Fruit fly (Drosophila melanogaster) whole organism, embryonic: Measurements from ENCODE around the gene ebd1.
A peak's percentile ranks its signal among the peaks of the same experiment; 100 is the strongest.

ENCODE experiments used
- Abd-B ChIP-seq: fragments of 200-800 bp; sonication (Bioruptor generic); optimal IDR thresholded peaks from 2 replicates; lab custom pipeline; 2018; ENCODE audit warnings: missing biosample characterization, mild to moderate bottlenecking, missing genetic modification characterization, moderate library complexity
- Adf1 ChIP-seq: fragments of 200-800 bp; sonication (Bioruptor generic); IDR thresholded peaks from 2 replicates; pipeline ENCODE4 v1.3.6; 2022; ENCODE audit warnings: missing biosample characterization, missing genetic modification characterization
- Antp ChIP-seq: fragments of 200-800 bp; sonication (Bioruptor generic); optimal IDR thresholded peaks from 3 replicates; lab custom pipeline; 2016; ENCODE audit warnings: missing biosample characterization, missing genetic modification characterization
- B-H2 ChIP-seq: fragments of 200-800 bp; sonication (Bioruptor generic); optimal IDR thresholded peaks from 2 replicates; lab custom pipeline; 2018; ENCODE audit warnings: missing biosample characterization, mild to moderate bottlenecking, missing genetic modification characterization
- CG10274 ChIP-seq: fragments of 200-800 bp; sonication (Bioruptor generic); optimal IDR thresholded peaks from 3 replicates; lab custom pipeline; 2017; ENCODE audit warnings: missing biosample characterization, mild to moderate bottlenecking, missing genetic modification characterization
- CG10366 ChIP-seq: fragments of 200-800 bp; sonication (Bioruptor generic); IDR thresholded peaks from 2 replicates; pipeline ENCODE4 v1.3.6; 2022; ENCODE audit warnings: missing biosample characterization, missing genetic modification characterization
- CG10979 ChIP-seq: fragments of 200-800 bp; sonication (Bioruptor generic); optimal IDR thresholded peaks from 2 replicates; lab custom pipeline; 2018; ENCODE audit warnings: missing biosample characterization, mild to moderate bottlenecking, missing genetic modification characterization, moderate library complexity
- CG11695 ChIP-seq: fragments of 200-800 bp; sonication (Bioruptor generic); IDR thresholded peaks from 3 replicates; pipeline ENCODE4 v1.3.6; 2022; ENCODE audit warnings: missing biosample characterization, missing genetic modification characterization
- CG12744 ChIP-seq: fragments of 200-800 bp; sonication (Bioruptor generic); optimal IDR thresholded peaks from 2 replicates; lab custom pipeline; 2016; ENCODE audit warnings: missing biosample characterization, missing genetic modification characterization
- CG1529 ChIP-seq: fragments of 200-800 bp; sonication (Bioruptor generic); optimal IDR thresholded peaks from 3 replicates; lab custom pipeline; 2018; ENCODE audit warnings: missing biosample characterization, missing genetic modification characterization
- CG17359 ChIP-seq: fragments of 200-800 bp; sonication (Bioruptor generic); optimal IDR thresholded peaks from 3 replicates; lab custom pipeline; 2018; ENCODE audit warnings: missing biosample characterization, mild to moderate bottlenecking, missing genetic modification characterization, moderate library complexity
- CG18262 ChIP-seq: fragments of 200-800 bp; optimal IDR thresholded peaks from 3 replicates; lab custom pipeline; 2019; ENCODE audit warnings: missing biosample characterization, mild to moderate bottlenecking, missing genetic modification characterization, moderate library complexity
- CG18619 ChIP-seq: fragments of 200-800 bp; sonication (Bioruptor generic); optimal IDR thresholded peaks from 3 replicates; lab custom pipeline; 2017; ENCODE audit warnings: missing biosample characterization, mild to moderate bottlenecking, missing genetic modification characterization
- CG2875 ChIP-seq: fragments of 200-800 bp; sonication (Bioruptor generic); optimal IDR thresholded peaks from 2 replicates; lab custom pipeline; 2017; ENCODE audit warnings: missing biosample characterization, mild to moderate bottlenecking, missing genetic modification characterization, missing genetic modification reagents
- CG3163 ChIP-seq: fragments of 200-800 bp; sonication (Bioruptor generic); optimal IDR thresholded peaks from 3 replicates; lab custom pipeline; 2016; ENCODE audit warnings: missing biosample characterization, missing genetic modification characterization
- CG33557 ChIP-seq: fragments of 200-800 bp; sonication (Bioruptor generic); optimal IDR thresholded peaks from 2 replicates; lab custom pipeline; 2019; ENCODE audit warnings: missing biosample characterization, mild to moderate bottlenecking, missing genetic modification characterization, moderate library complexity
- CG6654 ChIP-seq: fragments of 200-800 bp; sonication (Bioruptor generic); optimal IDR thresholded peaks from 2 replicates; lab custom pipeline; 2017; ENCODE audit warnings: missing biosample characterization, mild to moderate bottlenecking, missing genetic modification characterization
- CG7271 ChIP-seq: fragments of 200-800 bp; sonication (Bioruptor generic); optimal IDR thresholded peaks from 2 replicates; lab custom pipeline; 2018; ENCODE audit warnings: missing biosample characterization, mild to moderate bottlenecking, missing genetic modification characterization, moderate library complexity
- CG7963 ChIP-seq: fragments of 200-800 bp; sonication (Bioruptor generic); IDR thresholded peaks from 3 replicates; pipeline ENCODE4 v1.3.6; 2022; ENCODE audit warnings: missing biosample characterization, missing genetic modification characterization; ENCODE audit not compliant: partially characterized antibody
- CG8290 ChIP-seq, 3 experiments: fragments of 200-800 bp; sonication (Bioruptor generic); optimal IDR thresholded peaks; 2 replicates each; lab custom pipeline; 2016 to 2019; ENCODE audit warnings: missing biosample characterization in 3 of 3, missing genetic modification characterization in 3 of 3, mild to moderate bottlenecking in 2 of 3, moderate library complexity in 1 of 3
- CkIIα-i1 ChIP-seq: fragments of 200-800 bp; sonication (Bioruptor generic); IDR thresholded peaks from 2 replicates; pipeline ENCODE4 v1.3.6; 2022; ENCODE audit warnings: missing biosample characterization, missing genetic modification characterization
- CoRest ChIP-seq: fragments of 200-800 bp; sonication (Bioruptor generic); optimal IDR thresholded peaks from 3 replicates; lab custom pipeline; 2018; ENCODE audit warnings: missing biosample characterization, mild to moderate bottlenecking, missing genetic modification characterization, moderate library complexity
- Dip3 ChIP-seq: fragments of 200-800 bp; sonication (Bioruptor generic); optimal IDR thresholded peaks from 3 replicates; lab custom pipeline; 2016; ENCODE audit warnings: missing biosample characterization, missing genetic modification characterization
- Gsc ChIP-seq: fragments of 200-800 bp; sonication (Bioruptor generic); IDR thresholded peaks from 2 replicates; pipeline ENCODE4 v1.3.6; 2022; ENCODE audit warnings: missing biosample characterization, missing genetic modification characterization
- MBD-R2 ChIP-seq: fragments of 200-800 bp; sonication (Bioruptor generic); IDR thresholded peaks from 2 replicates; pipeline ENCODE4 v1.3.6; 2022; ENCODE audit warnings: missing biosample characterization, missing genetic modification characterization
- Nf-YC ChIP-seq: fragments of 200-800 bp; optimal IDR thresholded peaks from 3 replicates; lab custom pipeline; 2019; ENCODE audit warnings: missing biosample characterization, mild to moderate bottlenecking, missing genetic modification characterization, moderate library complexity
- NfI ChIP-seq: fragments of 200-800 bp; sonication (Bioruptor generic); optimal IDR thresholded peaks from 3 replicates; lab custom pipeline; 2018; ENCODE audit warnings: missing biosample characterization, mild to moderate bottlenecking, missing genetic modification characterization, moderate library complexity
- Oaz ChIP-seq: fragments of 200-800 bp; sonication (Bioruptor generic); IDR thresholded peaks from 2 replicates; pipeline ENCODE4 v1.3.6; 2022; ENCODE audit warnings: missing biosample characterization, missing genetic modification characterization
- Rfx ChIP-seq: fragments of 200-800 bp; sonication (Bioruptor generic); IDR thresholded peaks from 2 replicates; pipeline ENCODE4 v1.3.6; 2022; ENCODE audit warnings: missing biosample characterization, missing genetic modification characterization
- Rx ChIP-seq: fragments of 200-800 bp; sonication (Bioruptor generic); IDR thresholded peaks from 2 replicates; pipeline ENCODE4 v1.3.6; 2022; ENCODE audit warnings: missing biosample characterization, missing genetic modification characterization
- TFAM ChIP-seq: fragments of 200-800 bp; sonication (Bioruptor generic); optimal IDR thresholded peaks from 2 replicates; lab custom pipeline; 2017; ENCODE audit warnings: missing biosample characterization, missing genetic modification characterization, inconsistent platforms
- YL-1 ChIP-seq: fragments of 200-800 bp; sonication (Bioruptor generic); optimal IDR thresholded peaks from 3 replicates; lab custom pipeline; 2017; ENCODE audit warnings: missing biosample characterization, mild to moderate bottlenecking, missing genetic modification characterization
- ash1 ChIP-seq: fragments of 200-800 bp; sonication (Bioruptor generic); optimal IDR thresholded peaks from 2 replicates; lab custom pipeline; 2018; ENCODE audit warnings: missing biosample characterization, mild to moderate bottlenecking, missing genetic modification characterization
- cato ChIP-seq: fragments of 200-800 bp; sonication (Bioruptor generic); optimal IDR thresholded peaks from 2 replicates; lab custom pipeline; 2016; ENCODE audit warnings: missing biosample characterization, missing genetic modification characterization, borderline replicate concordance
- ems ChIP-seq: fragments of 200-800 bp; sonication (Bioruptor generic); optimal IDR thresholded peaks from 3 replicates; lab custom pipeline; 2016; ENCODE audit warnings: missing biosample characterization, missing genetic modification characterization
- eyg ChIP-seq: fragments of 200-800 bp; sonication (Bioruptor generic); optimal IDR thresholded peaks from 3 replicates; lab custom pipeline; 2016; ENCODE audit warnings: missing biosample characterization, missing genetic modification characterization
- fd96Cb ChIP-seq: fragments of 200-800 bp; sonication (Bioruptor generic); optimal IDR thresholded peaks from 2 replicates; lab custom pipeline; 2018; ENCODE audit warnings: missing biosample characterization, mild to moderate bottlenecking, missing genetic modification characterization, moderate library complexity
- gcm2 ChIP-seq: fragments of 200-800 bp; sonication (Bioruptor generic); optimal IDR thresholded peaks from 2 replicates; lab custom pipeline; 2016; ENCODE audit warnings: missing biosample characterization, missing genetic modification characterization
- h ChIP-seq: fragments of >200 bp; optimal IDR thresholded peaks from 2 replicates; lab custom pipeline; 2017
- lab ChIP-seq: fragments of 200-800 bp; sonication (Bioruptor generic); optimal IDR thresholded peaks from 3 replicates; lab custom pipeline; 2017; ENCODE audit warnings: missing biosample characterization, missing genetic modification characterization, mild to moderate bottlenecking, moderate library complexity, missing genetic modification reagents
- nerfin-1 ChIP-seq: fragments of 200-800 bp; sonication (Bioruptor generic); optimal IDR thresholded peaks from 3 replicates; lab custom pipeline; 2019; ENCODE audit warnings: missing biosample characterization, mild to moderate bottlenecking, missing genetic modification characterization, moderate library complexity
- onecut ChIP-seq: fragments of 200-800 bp; sonication (Bioruptor generic); IDR thresholded peaks from 2 replicates; pipeline ENCODE4 v1.3.6; 2022; ENCODE audit warnings: missing biosample characterization, missing genetic modification characterization
- pb ChIP-seq: fragments of 200-800 bp; sonication (Bioruptor generic); optimal IDR thresholded peaks from 3 replicates; lab custom pipeline; 2016; ENCODE audit warnings: missing biosample characterization, missing genetic modification characterization
- pho ChIP-seq: fragments of 200-800 bp; sonication (Bioruptor generic); optimal IDR thresholded peaks from 2 replicates; lab custom pipeline; 2016; ENCODE audit warnings: missing biosample characterization, missing genetic modification characterization
- pros ChIP-seq: fragments of 200-800 bp; sonication (Bioruptor generic); optimal IDR thresholded peaks from 3 replicates; lab custom pipeline; 2019; ENCODE audit warnings: missing biosample characterization, mild to moderate bottlenecking, missing genetic modification characterization, moderate library complexity
- run ChIP-seq: fragments of 200-800 bp; sonication (Bioruptor generic); optimal IDR thresholded peaks from 3 replicates; lab custom pipeline; 2018; ENCODE audit warnings: missing biosample characterization, mild to moderate bottlenecking, missing genetic modification characterization
- sc ChIP-seq, 3 experiments: fragments of >200 bp in 2 of 3; fragments of 200-800 bp in 1 of 3; sonication (Bioruptor generic) in 1 of 3; optimal IDR thresholded peaks; 2 replicates in 2 of 3; 3 replicates in 1 of 3; lab custom pipeline; 2017; ENCODE audit warnings: mild to moderate bottlenecking in 1 of 3, missing biosample characterization in 1 of 3, missing genetic modification characterization in 1 of 3, missing genetic modification reagents in 1 of 3
- shn ChIP-seq: fragments of 200-800 bp; sonication (Bioruptor generic); optimal IDR thresholded peaks from 3 replicates; lab custom pipeline; 2016; ENCODE audit warnings: missing biosample characterization, missing genetic modification characterization
- sim ChIP-seq: fragments of 200-800 bp; sonication (Bioruptor generic); IDR thresholded peaks from 2 replicates; pipeline ENCODE4 v1.3.6; 2022; ENCODE audit warnings: missing biosample characterization, missing genetic modification characterization
- sr ChIP-seq: fragments of 200-800 bp; sonication (Bioruptor generic); IDR thresholded peaks from 3 replicates; pipeline ENCODE4 v1.3.6; 2022; ENCODE audit warnings: missing biosample characterization, missing genetic modification characterization

The ebd1 gene

dm6 chr3L:654019-654418 lies 31.3 kb downstream of the ebd1 start, which contains the start of the genes MED30 and Rev1 (continued):
- TF ChIP-seq CG10979 (tag; lab: Kevin White, UChicago): peak; percentile 85
- TF ChIP-seq CG17359 (tag; lab: Kevin White, UChicago): peak; percentile 92
- peak; percentile 96 for TF ChIP-seq Rfx (GFP tag; lab: Robert Waterston, UW)
- peak; percentile 59 for TF ChIP-seq CG10274 (GFP tag; lab: Kevin White, UChicago)
- TF ChIP-seq CG3163: peak; percentile 89
- peak; percentile 92 for TF ChIP-seq CoRest (tag; lab: Kevin White, UChicago)
- TF ChIP-seq Antp: peak; percentile 97
- TF ChIP-seq sr: peak; percentile 67
- TF ChIP-seq TFAM (GFP tag; lab: Kevin White, UChicago): peak; percentile 30
- peak; percentile 82 for TF ChIP-seq CG7271 (tag; lab: Kevin White, UChicago)
- TF ChIP-seq CG7963 (GFP tag; lab: Robert Waterston, UW): no peak
- TF ChIP-seq Abd-B (GFP tag; lab: Kevin White, UChicago): peak; percentile 91
- TF ChIP-seq CG12744 (GFP tag; lab: Kevin White, UChicago): peak; percentile 92
- peak; percentile 13; the same call in 1 of the 2 replicates for TF ChIP-seq Gsc
- peak; percentile 88 for TF ChIP-seq gcm2 (GFP tag; lab: Kevin White, UChicago)
- peak; percentile 88 for TF ChIP-seq Rx (GFP tag; lab: Robert Waterston, UW)
- TF ChIP-seq pho (GFP tag; lab: Kevin White, UChicago): peak; percentile 98
- no peak for TF ChIP-seq B-H2 (GFP tag; lab: Kevin White, UChicago)
- peak; percentile 88 for TF ChIP-seq YL-1 (GFP tag; lab: Kevin White, UChicago)
- TF ChIP-seq Nf-YC (tag; lab: Kevin White, UChicago): peak; percentile 86
- TF ChIP-seq shn: peak; percentile 97
- peak; percentile 74 for TF ChIP-seq CG33557 (GFP tag; lab: Kevin White, UChicago)
- peak; percentile 69; the same call in 2 of the 3 replicates for TF ChIP-seq CG11695 (GFP tag; lab: Robert Waterston, UW)
- TF ChIP-seq pb: peak; percentile 89
- no peak for TF ChIP-seq pros (GFP tag; lab: Kevin White, UChicago)
- TF ChIP-seq Adf1 (GFP tag; lab: Robert Waterston, UW): peak; percentile 73
- TF ChIP-seq Oaz (GFP tag; lab: Robert Waterston, UW): peak; percentile 58
- TF ChIP-seq sc (optimal IDR thresholded peaks at IDR 0.05; lab: Kevin White, UChicago): no peak
- peak; percentile 53 for TF ChIP-seq sc (GFP tag; optimal IDR thresholded peaks at IDR 0.05; lab: Kevin White, UChicago)
- TF ChIP-seq lab (GFP tag; lab: Kevin White, UChicago): peak; percentile 97
- TF ChIP-seq h: no peak
- peak; percentile 94 for TF ChIP-seq NfI (GFP tag; lab: Kevin White, UChicago)
- TF ChIP-seq onecut (GFP tag; lab: Robert Waterston, UW): peak; percentile 83
- peak; percentile 52 for TF ChIP-seq CG6654 (GFP tag; lab: Kevin White, UChicago)
- TF ChIP-seq run: peak; percentile 74
- peak; percentile 93 for TF ChIP-seq CG8290 (GFP tag; optimal IDR thresholded peaks at IDR 0.05; lab: Kevin White, UChicago)
- peak; percentile 49 to 97 for TF ChIP-seq CG8290 (tag; optimal IDR thresholded peaks at IDR 0.05; lab: Kevin White, UChicago)
- TF ChIP-seq ems (GFP tag; lab: Kevin White, UChicago): peak; percentile 96
- TF ChIP-seq MBD-R2 (GFP tag; lab: Robert Waterston, UW): peak; percentile 96
- TF ChIP-seq fd96Cb: peak; percentile 85
- peak; percentile 84 for TF ChIP-seq CG1529 (GFP tag; lab: Kevin White, UChicago)
- TF ChIP-seq CG10366: peak; percentile 89
- TF ChIP-seq CG2875 (GFP tag; lab: Kevin White, UChicago): peak; percentile 83
- TF ChIP-seq CG18619: peak; percentile 91
- peak; percentile 95 for TF ChIP-seq eyg
- peak; percentile 89 for TF ChIP-seq nerfin-1 (tag; lab: Kevin White, UChicago)
- peak; percentile 72 for TF ChIP-seq sim (GFP tag; lab: Robert Waterston, UW)
- TF ChIP-seq CG18262 (tag; lab: Kevin White, UChicago): peak; percentile 87
- TF ChIP-seq cato (GFP tag; lab: Kevin White, UChicago): peak; percentile 89
- peak; percentile 97 for TF ChIP-seq Dip3 (GFP tag; lab: Kevin White, UChicago)
- 0 out of 2 replicates have a peak, but pooled peaks have one; percentile 36 for TF ChIP-seq CkIIα-i1 (GFP tag; lab: Robert Waterston, UW)
- peak; percentile 83 for TF ChIP-seq ash1 (GFP tag; lab: Kevin White, UChicago)
